Worm (Caenorhabditis elegans) whole organism, L2 larva: ENCODE data around the gene fbxb-111.

ENCODE experiments used
- ZK546.5 ChIP-seq: sonication (generic microtip); optimal IDR thresholded peaks from 2 replicates; lab custom pipeline; 2017; ENCODE audit warnings: missing biosample characterization, missing genetic modification characterization
- egl-27 ChIP-seq: sonication (generic microtip); optimal IDR thresholded peaks from 3 replicates; lab custom pipeline; 2017; ENCODE audit warnings: missing biosample characterization, missing genetic modification reagents, missing genetic modification characterization
- elt-1 ChIP-seq: fragments of 150-350 bp; optimal IDR thresholded peaks from 2 replicates; lab custom pipeline; 2014; ENCODE audit warnings: missing biosample characterization, missing genetic modification characterization
- unc-39 ChIP-seq: fragments of 150-350 bp; optimal IDR thresholded peaks from 2 replicates; lab custom pipeline; 2014; ENCODE audit warnings: missing biosample characterization, missing genetic modification characterization
- zag-1 ChIP-seq: fragments of 150-350 bp; optimal IDR thresholded peaks from 2 replicates; lab custom pipeline; 2014; ENCODE audit warnings: missing biosample characterization, missing genetic modification characterization

DNA sequence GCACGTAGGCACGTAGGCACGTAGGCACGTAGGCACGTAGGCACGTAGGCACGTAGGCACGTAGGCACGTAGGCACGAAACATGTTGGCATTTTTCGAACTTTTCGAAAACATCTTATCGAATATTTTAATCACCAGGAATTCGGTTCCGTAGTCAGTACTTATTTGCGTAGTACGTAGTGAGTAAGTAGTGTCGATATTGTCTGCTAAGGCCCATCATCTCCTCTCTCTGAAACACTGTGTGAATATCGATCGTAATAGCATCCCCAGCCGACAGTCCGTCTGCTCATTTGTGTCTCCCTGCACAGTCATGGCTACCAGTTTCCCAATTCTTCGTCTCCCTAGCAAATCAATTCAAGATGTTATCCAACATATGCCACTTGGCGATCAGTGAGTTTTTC is 12.7 kb downstream of the fbxb-111 start, which contains the start of gene fbxb-106:
- no peak for TF ChIP-seq elt-1 (tag; lab: Kevin White, UChicago)
- no peak for TF ChIP-seq unc-39
- TF ChIP-seq egl-27 (tag; lab: Kevin White, UChicago): no peak
- TF ChIP-seq zag-1 (tag; lab: Kevin White, UChicago): no peak
- no peak for TF ChIP-seq ZK546.5
